Worm (Caenorhabditis elegans) whole organism, mixed stage, embryonic: ENCODE results near the gene srd-4.

Experiments used
- M03D4.4 ChIP-seq: sonication (generic microtip); optimal IDR thresholded peaks from 2 replicates; lab custom pipeline; 2017; ENCODE audit warnings: mild to moderate bottlenecking, missing genetic modification characterization, missing compliant biosample characterization
- bed-3 ChIP-seq: fragments of 200-800 bp; sonication (Bioruptor generic); optimal IDR thresholded peaks from 3 replicates; lab custom pipeline; 2018; ENCODE audit warnings: mild to moderate bottlenecking, missing genetic modification characterization, moderate library complexity, missing compliant biosample characterization
- ceh-39 ChIP-seq: fragments of 150-350 bp; optimal IDR thresholded peaks from 2 replicates; lab custom pipeline; 2014; ENCODE audit warnings: missing biosample characterization, missing genetic modification characterization
- drap-1 ChIP-seq: fragments of 200-800 bp; sonication (Bioruptor generic); optimal IDR thresholded peaks from 3 replicates; lab custom pipeline; 2018; ENCODE audit warnings: mild to moderate bottlenecking, missing genetic modification characterization, missing compliant biosample characterization
- elt-1 ChIP-seq: sonication (generic microtip); optimal IDR thresholded peaks from 2 replicates; lab custom pipeline; 2017; ENCODE audit warnings: missing genetic modification characterization, mild to moderate bottlenecking, missing compliant biosample characterization, antibody characterized with exemption, moderate library complexity, borderline replicate concordance; ENCODE audit not compliant: insufficient read depth
- elt-3 ChIP-seq: fragments of 150-350 bp; optimal IDR thresholded peaks from 2 replicates; lab custom pipeline; 2014; ENCODE audit warnings: missing biosample characterization, missing genetic modification characterization
- flh-1 ChIP-seq: fragments of 200-800 bp; sonication (Bioruptor generic); optimal IDR thresholded peaks from 2 replicates; lab custom pipeline; 2018; ENCODE audit warnings: mild to moderate bottlenecking, missing genetic modification characterization, moderate library complexity, missing compliant biosample characterization
- nhr-237 ChIP-seq: fragments of 150-350 bp; optimal IDR thresholded peaks from 2 replicates; lab custom pipeline; 2014; ENCODE audit warnings: missing biosample characterization, missing genetic modification characterization
- nhr-28 ChIP-seq: fragments of 150-350 bp; optimal IDR thresholded peaks from 2 replicates; lab custom pipeline; 2014; ENCODE audit warnings: missing biosample characterization, missing genetic modification characterization
- nhr-76 ChIP-seq: sonication (generic microtip); optimal IDR thresholded peaks from 2 replicates; lab custom pipeline; 2017; ENCODE audit warnings: missing biosample characterization, missing genetic modification characterization
- snpc-4 ChIP-seq: fragments of 150-350 bp; optimal IDR thresholded peaks from 2 replicates; lab custom pipeline; 2014; ENCODE audit warnings: missing biosample characterization, missing genetic modification characterization
- tbx-8 ChIP-seq: fragments of 200-800 bp; sonication (Bioruptor generic); optimal IDR thresholded peaks from 2 replicates; lab custom pipeline; 2018; ENCODE audit warnings: mild to moderate bottlenecking, missing genetic modification characterization, moderate library complexity, missing compliant biosample characterization
- unc-62 ChIP-seq: fragments of 150-350 bp; optimal IDR thresholded peaks from 2 replicates; lab custom pipeline; 2014; ENCODE audit warnings: missing biosample characterization, missing genetic modification reagents, missing genetic modification characterization

DNA sequence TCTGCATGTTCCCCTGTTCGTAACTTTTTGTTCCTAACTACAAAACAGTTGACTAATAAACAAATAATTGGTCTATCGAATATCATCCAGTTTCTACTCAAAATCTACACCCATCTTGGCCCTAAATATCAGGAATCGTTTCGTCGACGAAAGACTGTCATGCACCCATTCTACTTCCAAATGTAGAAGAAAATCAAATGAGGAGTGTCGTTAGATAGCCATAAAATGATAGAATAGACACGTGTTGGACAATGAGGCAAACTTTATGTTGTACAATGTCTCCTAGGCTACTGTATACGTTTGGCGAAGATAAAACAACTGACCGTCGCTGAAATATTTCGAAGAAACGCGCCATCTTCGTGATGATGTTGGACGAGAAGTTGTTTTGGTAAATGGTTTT, 24.8 kb upstream of the srd-4 start:
- TF ChIP-seq nhr-76 (tag; lab: Kevin White, UChicago) (no peak), snpc-4 (tag; lab: Kevin White, UChicago) (no peak), ceh-39 (tag; lab: Kevin White, UChicago) (no peak), bed-3 (GFP tag; lab: Kevin White, UChicago) (no peak), elt-1 (tag; lab: Kevin White, UChicago) (no peak), nhr-237 (tag; lab: Kevin White, UChicago) (no peak), nhr-28 (tag; lab: Kevin White, UChicago) (no peak), M03D4.4 (tag; lab: Kevin White, UChicago) (no peak), drap-1 (GFP tag; lab: Kevin White, UChicago) (no peak), unc-62 (no peak), flh-1 (no peak), elt-3 (tag; lab: Kevin White, UChicago) (no peak), tbx-8 (no peak)
